Worm (Caenorhabditis elegans) whole organism, midembryonic: ENCODE results near the gene grsp-4.

ENCODE experiments used
- T22C8.4 ChIP-seq: fragments of 200-800 bp; sonication (Bioruptor generic); IDR thresholded peaks from 2 replicates; pipeline ENCODE4 v1.3.6; 2022; ENCODE audit warnings: missing genetic modification characterization, missing compliant biosample characterization
- cog-1 ChIP-seq: sonication (generic microtip); optimal IDR thresholded peaks from 2 replicates; lab custom pipeline; 2016; ENCODE audit warnings: missing genetic modification characterization, missing compliant biosample characterization
- flt-1 ChIP-seq: fragments of 200-800 bp; sonication (Bioruptor generic); IDR thresholded peaks from 2 replicates; pipeline ENCODE4 v1.3.6; 2022; ENCODE audit warnings: missing genetic modification characterization, missing compliant biosample characterization
- klf-2 ChIP-seq: fragments of 200-800 bp; sonication (Bioruptor generic); conservative IDR thresholded peaks from 2 replicates; pipeline ENCODE4 v1.3.6; 2022; ENCODE audit warnings: missing genetic modification reagents, missing genetic modification characterization, missing compliant biosample characterization
- med-1 ChIP-seq: sonication (generic microtip); optimal IDR thresholded peaks from 2 replicates; lab custom pipeline; 2017; ENCODE audit warnings: missing genetic modification characterization, mild to moderate bottlenecking, missing compliant biosample characterization, antibody characterized with exemption, missing genetic modification reagents; ENCODE audit not compliant: insufficient read depth
- ref-1 ChIP-seq: fragments of 200-800 bp; sonication (Bioruptor generic); conservative IDR thresholded peaks from 2 replicates; pipeline ENCODE4 v1.3.6; 2022; ENCODE audit warnings: missing genetic modification reagents, missing genetic modification characterization, missing compliant biosample characterization
- tab-1 ChIP-seq: fragments of 200-800 bp; sonication (Bioruptor generic); IDR thresholded peaks from 2 replicates; pipeline ENCODE4 v1.3.6; 2022; ENCODE audit warnings: missing genetic modification characterization, missing compliant biosample characterization
- ztf-23 ChIP-seq: fragments of 200-800 bp; sonication (Bioruptor generic); IDR thresholded peaks from 2 replicates; pipeline ENCODE4 v1.3.6; 2022; ENCODE audit warnings: missing genetic modification reagents, missing genetic modification characterization, missing compliant biosample characterization
- ztf-29 ChIP-seq: fragments of 200-800 bp; sonication (Bioruptor generic); IDR thresholded peaks from 2 replicates; pipeline ENCODE4 v1.3.6; 2022; ENCODE audit warnings: missing genetic modification reagents, missing genetic modification characterization, missing compliant biosample characterization

Gene grsp-4

ce11 chrV:7624652-7625051 is at the start of gene grsp-4:
TSS of gene grsp-4 (plus strand) at chrV:7624952.
- TF ChIP-seq flt-1 (GFP tag; lab: Robert Waterston, UW) (no peak), ztf-23 (no peak), ztf-29 (GFP tag; lab: Robert Waterston, UW) (no peak), med-1 (GFP tag; lab: Kevin White, UChicago) (no peak), tab-1 (GFP tag; lab: Robert Waterston, UW) (no peak), cog-1 (no peak), klf-2 (no peak)

ce11 chrV:7575563-7575962 is 49.2 kb upstream of the grsp-4 start, which contains the start of the genes snu-66 and ints-9:
TSS of gene snu-66 (minus strand) at chrV:7575670.
TSS of gene ints-9 (plus strand) at chrV:7575802.
- TF ChIP-seq med-1 (GFP tag; lab: Kevin White, UChicago) (no peak), flt-1 (GFP tag; lab: Robert Waterston, UW) (no peak), ref-1 (GFP tag; lab: Robert Waterston, UW) (no peak), tab-1 (GFP tag; lab: Robert Waterston, UW) (no peak), klf-2 (no peak), T22C8.4 (no peak), ztf-23 (no peak), ztf-29 (GFP tag; lab: Robert Waterston, UW) (no peak)

- peak; percentile 67 for TF ChIP-seq T22C8.4
- no peak for TF ChIP-seq flt-1 (GFP tag; lab: Robert Waterston, UW)
- no peak for TF ChIP-seq ztf-29 (GFP tag; lab: Robert Waterston, UW)
- no peak for TF ChIP-seq klf-2
Measured at ce11 chrV:7580378-7580777, 44.4 kb upstream of the grsp-4 start, which contains the start of gene ets-6. TSS of gene ets-6 (minus strand) at chrV:7580546.

ce11 chrV:7587637-7588036 is 37.1 kb upstream of the grsp-4 start, which contains the start of the genes F19F10.11 and C50E3.5:
TSS of gene F19F10.11 (minus strand) at chrV:7587704.
TSS of gene C50E3.5 (plus strand) at chrV:7587996.
- TF ChIP-seq cog-1: no peak
- no peak for TF ChIP-seq ref-1 (GFP tag; lab: Robert Waterston, UW)
- no peak for TF ChIP-seq med-1 (GFP tag; lab: Kevin White, UChicago)
- no peak for TF ChIP-seq klf-2
- no peak for TF ChIP-seq tab-1 (GFP tag; lab: Robert Waterston, UW)
- TF ChIP-seq T22C8.4: no peak
- no peak for TF ChIP-seq flt-1 (GFP tag; lab: Robert Waterston, UW)
- no peak for TF ChIP-seq ztf-29 (GFP tag; lab: Robert Waterston, UW)
- TF ChIP-seq ztf-23: no peak

- TF ChIP-seq ztf-29 (GFP tag; lab: Robert Waterston, UW): no peak
- TF ChIP-seq cog-1: no peak
- TF ChIP-seq ref-1 (GFP tag; lab: Robert Waterston, UW): no peak
- no peak for TF ChIP-seq klf-2
- no peak for TF ChIP-seq med-1 (GFP tag; lab: Kevin White, UChicago)
- TF ChIP-seq flt-1 (GFP tag; lab: Robert Waterston, UW): no peak
- no peak for TF ChIP-seq tab-1 (GFP tag; lab: Robert Waterston, UW)
- TF ChIP-seq T22C8.4: no peak
- no peak for TF ChIP-seq ztf-23
Measured at ce11 chrV:7590454-7590853, 34.3 kb upstream of the grsp-4 start, which contains the start of gene C50E3.6. TSS of gene C50E3.6 (minus strand) at chrV:7590554.

ce11 chrV:7595132-7595531 is 29.6 kb upstream of the grsp-4 start:
- TF ChIP-seq klf-2 (no peak), T22C8.4 (no peak), med-1 (GFP tag; lab: Kevin White, UChicago) (no peak), ztf-23 (no peak), cog-1 (no peak), ztf-29 (GFP tag; lab: Robert Waterston, UW) (no peak), ref-1 (GFP tag; lab: Robert Waterston, UW) (no peak), tab-1 (GFP tag; lab: Robert Waterston, UW) (no peak), flt-1 (GFP tag; lab: Robert Waterston, UW) (no peak)

- TF ChIP-seq ref-1 (GFP tag; lab: Robert Waterston, UW) (no peak), cog-1 (no peak), T22C8.4 (no peak), flt-1 (GFP tag; lab: Robert Waterston, UW) (no peak), tab-1 (GFP tag; lab: Robert Waterston, UW) (no peak), ztf-23 (no peak), ztf-29 (GFP tag; lab: Robert Waterston, UW) (no peak), klf-2 (no peak), med-1 (GFP tag; lab: Kevin White, UChicago) (no peak)
Measured at ce11 chrV:7598269-7598668, 26.5 kb upstream of the grsp-4 start, which contains the start of gene C50E3.7. TSS of gene C50E3.7 (minus strand) at chrV:7598369.

- TF ChIP-seq ztf-23 (no peak), tab-1 (GFP tag; lab: Robert Waterston, UW) (no peak), med-1 (GFP tag; lab: Kevin White, UChicago) (no peak), ztf-29 (GFP tag; lab: Robert Waterston, UW) (no peak), cog-1 (no peak), klf-2 (no peak), flt-1 (GFP tag; lab: Robert Waterston, UW) (no peak), ref-1 (GFP tag; lab: Robert Waterston, UW) (no peak), T22C8.4 (no peak)
Measured at ce11 chrV:7600149-7600548, 24.6 kb upstream of the grsp-4 start, which contains the start of gene C50E3.9. TSS of gene C50E3.9 (minus strand) at chrV:7600249.

- TF ChIP-seq ztf-23 (no peak), tab-1 (GFP tag; lab: Robert Waterston, UW) (no peak), T22C8.4 (no peak), cog-1 (no peak), med-1 (GFP tag; lab: Kevin White, UChicago) (no peak), flt-1 (GFP tag; lab: Robert Waterston, UW) (no peak), klf-2 (no peak), ztf-29 (GFP tag; lab: Robert Waterston, UW) (no peak), ref-1 (GFP tag; lab: Robert Waterston, UW) (no peak)
Measured at ce11 chrV:7601443-7601842, 23.3 kb upstream of the grsp-4 start, which contains the start of gene scl-26. TSS of gene scl-26 (minus strand) at chrV:7601543.

- TF ChIP-seq cog-1: no peak
- no peak for TF ChIP-seq ztf-23
- TF ChIP-seq T22C8.4: no peak
- no peak for TF ChIP-seq flt-1 (GFP tag; lab: Robert Waterston, UW)
- TF ChIP-seq med-1 (GFP tag; lab: Kevin White, UChicago): no peak
- TF ChIP-seq tab-1 (GFP tag; lab: Robert Waterston, UW): no peak
- no peak for TF ChIP-seq ref-1 (GFP tag; lab: Robert Waterston, UW)
- no peak for TF ChIP-seq ztf-29 (GFP tag; lab: Robert Waterston, UW)
- no peak for TF ChIP-seq klf-2
Measured at ce11 chrV:7603404-7603803, 21.3 kb upstream of the grsp-4 start, which contains the start of gene C50E3.11. TSS of gene C50E3.11 (minus strand) at chrV:7603486.
